Worm (Caenorhabditis elegans) whole organism, young adult: Measurements from ENCODE around the gene F29B9.7.
A peak's percentile ranks its signal among the peaks of the same experiment; 100 is the strongest.

Source experiments
- B0035.1 ChIP-seq: sonication (generic microtip); optimal IDR thresholded peaks from 2 replicates; lab custom pipeline; 2016; ENCODE audit warnings: missing genetic modification characterization, mild to moderate bottlenecking, missing compliant biosample characterization, missing genotype, missing genetic modification reagents
- B0336.3 ChIP-seq: fragments of 200-800 bp; sonication (Bioruptor generic); IDR thresholded peaks from 2 replicates; pipeline ENCODE4 v1.3.6; 2022; ENCODE audit warnings: missing genetic modification characterization, missing compliant biosample characterization
- C06A6.2 ChIP-seq: fragments of 200-800 bp; sonication (Bioruptor generic); conservative IDR thresholded peaks from 2 replicates; pipeline ENCODE4 v1.3.6; 2022; ENCODE audit warnings: missing genetic modification characterization, missing compliant biosample characterization
- C17E4.6 ChIP-seq: fragments of 200-800 bp; sonication (Bioruptor generic); IDR thresholded peaks from 2 replicates; pipeline ENCODE4 v1.3.6; 2022; ENCODE audit warnings: missing genetic modification reagents, missing genetic modification characterization, missing compliant biosample characterization
- D2030.7 ChIP-seq: fragments of 200-800 bp; sonication (Bioruptor generic); IDR thresholded peaks from 2 replicates; pipeline ENCODE4 v1.3.6; 2022; ENCODE audit warnings: missing genetic modification reagents, missing genetic modification characterization, missing compliant biosample characterization
- F33H1.4 ChIP-seq: fragments of 200-800 bp; sonication (Bioruptor generic); IDR thresholded peaks from 2 replicates; pipeline ENCODE4 v1.3.6; 2022; ENCODE audit warnings: missing genetic modification reagents, missing genetic modification characterization, missing compliant biosample characterization
- F49E8.2 ChIP-seq: sonication (generic microtip); optimal IDR thresholded peaks from 3 replicates; lab custom pipeline; 2017; ENCODE audit warnings: missing genetic modification characterization, mild to moderate bottlenecking, missing compliant biosample characterization, antibody characterized with exemption, moderate library complexity; ENCODE audit not compliant: insufficient read depth
- T07F8.4 ChIP-seq: sonication (generic microtip); optimal IDR thresholded peaks from 2 replicates; lab custom pipeline; 2016; ENCODE audit warnings: mild to moderate bottlenecking, missing genetic modification characterization, moderate library complexity, missing compliant biosample characterization
- Y79H2A.3 ChIP-seq: fragments of 200-800 bp; sonication (Bioruptor generic); conservative IDR thresholded peaks from 2 replicates; pipeline ENCODE4 v1.3.6; 2022; ENCODE audit warnings: missing genetic modification reagents, missing genetic modification characterization, missing compliant biosample characterization
- akir-1 ChIP-seq: fragments of 200-800 bp; sonication (Bioruptor generic); optimal IDR thresholded peaks from 2 replicates; lab custom pipeline; 2018; ENCODE audit warnings: mild to moderate bottlenecking, missing genetic modification characterization, moderate library complexity, missing compliant biosample characterization
- ama-1 ChIP-seq, 3 experiments: fragments of 150-350 bp in 1 of 3; sonication (generic microtip) in 2 of 3; optimal IDR thresholded peaks; 2 replicates each; lab custom pipeline; 2014 to 2018; ENCODE audit warnings: missing biosample characterization in 2 of 3, missing genetic modification characterization in 2 of 3, missing genetic modification reagents in 2 of 3
- aptf-3 ChIP-seq: fragments of 200-800 bp; sonication (Bioruptor generic); IDR thresholded peaks from 2 replicates; pipeline ENCODE4 v1.3.6; 2022; ENCODE audit warnings: missing genetic modification characterization, missing compliant biosample characterization
- athp-1 ChIP-seq: sonication (generic microtip); optimal IDR thresholded peaks from 2 replicates; lab custom pipeline; 2017; ENCODE audit warnings: mild to moderate bottlenecking, missing genetic modification characterization, missing compliant biosample characterization
- attf-3 ChIP-seq: fragments of 200-800 bp; sonication (Bioruptor generic); conservative IDR thresholded peaks from 2 replicates; pipeline ENCODE4 v1.3.6; 2022; ENCODE audit warnings: missing genetic modification reagents, missing genetic modification characterization, missing compliant biosample characterization
- bed-1 ChIP-seq: fragments of 200-800 bp; sonication (Bioruptor generic); IDR thresholded peaks from 2 replicates; pipeline ENCODE4 v1.3.6; 2022; ENCODE audit warnings: missing genetic modification reagents, missing genetic modification characterization, missing compliant biosample characterization
- bed-2 ChIP-seq: fragments of 200-800 bp; sonication (Bioruptor generic); IDR thresholded peaks from 2 replicates; pipeline ENCODE4 v1.3.6; 2022; ENCODE audit warnings: missing genetic modification reagents, missing genetic modification characterization, missing compliant biosample characterization
- ccch-3 ChIP-seq: fragments of 200-800 bp; sonication (Bioruptor generic); optimal IDR thresholded peaks from 2 replicates; lab custom pipeline; 2018; ENCODE audit warnings: mild to moderate bottlenecking, missing genetic modification characterization, missing compliant biosample characterization
- cebp-1 ChIP-seq, 2 experiments: fragments of 200-800 bp in 1 of 2; sonication (Bioruptor generic) in 1 of 2; sonication (generic microtip) in 1 of 2; IDR thresholded peaks in 1 of 2; optimal IDR thresholded peaks in 1 of 2; 2 replicates each; pipeline versions ENCODE4 v1.3.6 to Lab custom; 2017 to 2022; ENCODE audit warnings: missing compliant biosample characterization in 2 of 2, missing genetic modification characterization in 2 of 2, mild to moderate bottlenecking in 1 of 2, missing genetic modification reagents in 1 of 2, moderate library complexity in 1 of 2
- ceh-40 ChIP-seq: fragments of 200-800 bp; sonication (Bioruptor generic); IDR thresholded peaks from 2 replicates; pipeline ENCODE4 v1.3.6; 2022; ENCODE audit warnings: missing genetic modification characterization, missing compliant biosample characterization
- efl-1 ChIP-seq: fragments of 150-350 bp; optimal IDR thresholded peaks from 2 replicates; lab custom pipeline; 2014; ENCODE audit warnings: missing biosample characterization, missing genetic modification reagents, missing genetic modification characterization
- egrh-3 ChIP-seq: fragments of 200-800 bp; sonication (Bioruptor generic); IDR thresholded peaks from 2 replicates; pipeline ENCODE4 v1.3.6; 2022; ENCODE audit warnings: missing genetic modification reagents, missing genetic modification characterization, missing compliant biosample characterization
- ets-4 ChIP-seq: fragments of 200-800 bp; sonication (Bioruptor generic); optimal IDR thresholded peaks from 2 replicates; lab custom pipeline; 2018; ENCODE audit warnings: mild to moderate bottlenecking, missing genetic modification characterization, missing compliant biosample characterization
- hlh-26 ChIP-seq: fragments of 200-800 bp; sonication (Bioruptor generic); conservative IDR thresholded peaks from 2 replicates; pipeline ENCODE4 v1.3.6; 2022; ENCODE audit warnings: missing genetic modification reagents, missing genetic modification characterization, missing compliant biosample characterization
- lag-1 ChIP-seq: fragments of 200-800 bp; sonication (Bioruptor generic); IDR thresholded peaks from 2 replicates; pipeline ENCODE4 v1.3.6; 2022; ENCODE audit warnings: missing genetic modification reagents, missing genetic modification characterization, missing compliant biosample characterization
- let-607 ChIP-seq, 2 experiments: fragments of 200-800 bp in 1 of 2; sonication (Bioruptor generic) in 1 of 2; sonication (generic microtip) in 1 of 2; optimal IDR thresholded peaks; 2 replicates each; lab custom pipeline; 2016 to 2018; ENCODE audit warnings: mild to moderate bottlenecking in 2 of 2, missing compliant biosample characterization in 2 of 2, missing genetic modification characterization in 2 of 2, moderate library complexity in 2 of 2, missing genotype in 1 of 2
- lin-26 ChIP-seq: fragments of 200-800 bp; sonication (Bioruptor generic); IDR thresholded peaks from 2 replicates; pipeline ENCODE4 v1.3.6; 2022; ENCODE audit warnings: missing genetic modification reagents, missing genetic modification characterization, missing compliant biosample characterization
- madf-6 ChIP-seq: fragments of 200-800 bp; sonication (Bioruptor generic); IDR thresholded peaks from 2 replicates; pipeline ENCODE4 v1.3.6; 2022; ENCODE audit warnings: missing genetic modification reagents, missing genetic modification characterization, missing compliant biosample characterization
- madf-8 ChIP-seq: fragments of 200-800 bp; sonication (Bioruptor generic); conservative IDR thresholded peaks from 2 replicates; pipeline ENCODE4 v1.3.6; 2022; ENCODE audit warnings: missing genetic modification reagents, missing genetic modification characterization, missing compliant biosample characterization
- mcd-1 ChIP-seq: fragments of 200-800 bp; sonication (Bioruptor generic); IDR thresholded peaks from 2 replicates; pipeline ENCODE4 v1.3.6; 2022; ENCODE audit warnings: missing genetic modification reagents, missing genetic modification characterization, missing compliant biosample characterization
- mel-28 ChIP-seq: sonication (generic microtip); optimal IDR thresholded peaks from 2 replicates; lab custom pipeline; 2016; ENCODE audit warnings: borderline replicate concordance, mild to moderate bottlenecking, missing genetic modification characterization, missing compliant biosample characterization
- nhr-120 ChIP-seq: fragments of 200-800 bp; sonication (Bioruptor generic); IDR thresholded peaks from 2 replicates; pipeline ENCODE4 v1.3.6; 2022; ENCODE audit warnings: missing genetic modification characterization, missing compliant biosample characterization
- rec-8 ChIP-seq, 2 experiments: sonication (generic microtip); optimal IDR thresholded peaks; 2 replicates each; lab custom pipeline; 2016; ENCODE audit warnings: mild to moderate bottlenecking in 2 of 2, missing genetic modification characterization in 2 of 2, missing genetic modification reagents in 2 of 2, missing genotype in 2 of 2, missing biosample characterization in 1 of 2, missing compliant biosample characterization in 1 of 2, moderate library complexity in 1 of 2
- snpc-1.1 ChIP-seq: sonication (generic microtip); optimal IDR thresholded peaks from 2 replicates; lab custom pipeline; 2017; ENCODE audit warnings: missing genetic modification characterization, mild to moderate bottlenecking, missing compliant biosample characterization, antibody characterized with exemption, moderate library complexity, missing genotype, missing genetic modification reagents; ENCODE audit not compliant: insufficient read depth
- snpc-1.3 ChIP-seq: sonication (generic microtip); optimal IDR thresholded peaks from 2 replicates; lab custom pipeline; 2017; ENCODE audit warnings: missing genetic modification characterization, mild to moderate bottlenecking, missing compliant biosample characterization, antibody characterized with exemption, moderate library complexity, missing genotype, missing genetic modification reagents; ENCODE audit not compliant: insufficient read depth
- somi-1 ChIP-seq: fragments of 200-800 bp; sonication (Bioruptor generic); optimal IDR thresholded peaks from 2 replicates; lab custom pipeline; 2018; ENCODE audit warnings: mild to moderate bottlenecking, missing genetic modification characterization, missing compliant biosample characterization
- sptf-2 ChIP-seq: fragments of 200-800 bp; sonication (Bioruptor generic); optimal IDR thresholded peaks from 2 replicates; lab custom pipeline; 2018; ENCODE audit warnings: mild to moderate bottlenecking, missing genetic modification characterization, missing compliant biosample characterization
- tbp1 ChIP-seq: fragments of 200-800 bp; sonication (Bioruptor generic); optimal IDR thresholded peaks from 2 replicates; lab custom pipeline; 2018; ENCODE audit warnings: mild to moderate bottlenecking, missing genetic modification characterization, missing compliant biosample characterization
- tlf-1 ChIP-seq: fragments of 200-800 bp; sonication (Bioruptor generic); optimal IDR thresholded peaks from 2 replicates; lab custom pipeline; 2018; ENCODE audit warnings: mild to moderate bottlenecking, missing genetic modification characterization, missing compliant biosample characterization
- zfh-2 ChIP-seq: fragments of 200-800 bp; sonication (Bioruptor generic); conservative IDR thresholded peaks from 2 replicates; pipeline ENCODE4 v1.3.6; 2022; ENCODE audit warnings: missing genetic modification reagents, missing genetic modification characterization, missing compliant biosample characterization
- zim-3 ChIP-seq: sonication (generic microtip); optimal IDR thresholded peaks from 2 replicates; lab custom pipeline; 2017; ENCODE audit warnings: mild to moderate bottlenecking, missing genetic modification characterization, moderate library complexity, missing compliant biosample characterization
- ztf-18 ChIP-seq: sonication (generic microtip); optimal IDR thresholded peaks from 2 replicates; lab custom pipeline; 2016; ENCODE audit warnings: missing genotype, mild to moderate bottlenecking, missing genetic modification characterization, missing compliant biosample characterization
- ztf-22 ChIP-seq: fragments of 200-800 bp; sonication (Bioruptor generic); optimal IDR thresholded peaks from 2 replicates; lab custom pipeline; 2018; ENCODE audit warnings: mild to moderate bottlenecking, missing genetic modification characterization, moderate library complexity, missing compliant biosample characterization

F29B9.7 gene

ce11 chrIV:4611740-4612139 is 37.8 kb upstream of the F29B9.7 start:
- TF ChIP-seq tbp1 (GFP tag; lab: Kevin White, UChicago), result no peak
- TF ChIP-seq attf-3, result no peak
- TF ChIP-seq C06A6.2 (GFP tag; lab: Robert Waterston, UW), result no peak
- no peak for TF ChIP-seq zim-3
- no peak for TF ChIP-seq akir-1 (GFP tag; lab: Kevin White, UChicago)

DNA sequence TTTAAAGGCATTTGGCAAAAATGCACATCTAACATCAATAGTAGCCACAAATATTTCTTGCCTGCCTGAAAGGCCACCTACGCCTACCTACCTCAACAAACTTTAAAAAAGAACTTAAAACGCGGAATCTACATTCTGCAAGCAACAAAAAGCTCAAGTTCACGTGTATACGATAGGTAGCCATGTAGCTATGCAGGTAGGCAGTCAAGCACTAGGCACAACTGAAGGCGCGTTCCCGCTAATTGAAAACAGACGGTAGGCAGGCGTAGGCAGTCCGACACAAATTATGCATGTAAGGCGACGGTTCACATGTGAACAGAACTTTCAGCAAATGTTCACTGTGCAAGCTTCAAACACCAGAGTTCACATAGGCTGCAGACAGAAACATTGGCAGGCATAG is 37.0 kb upstream of the F29B9.7 start:
- TF ChIP-seq ama-1 (optimal IDR thresholded peaks at IDR 0.05; lab: Kevin White, UChicago), result no peak
- TF ChIP-seq ama-1 (GFP tag; optimal IDR thresholded peaks at IDR 0.05; lab: Kevin White, UChicago), result no peak
- TF ChIP-seq ceh-40 (GFP tag; lab: Robert Waterston, UW), result no peak
- TF ChIP-seq bed-1 (GFP tag; lab: Robert Waterston, UW), result no peak
- no peak for TF ChIP-seq ets-4
- no peak for TF ChIP-seq B0336.3 (GFP tag; lab: Robert Waterston, UW)
- no peak for TF ChIP-seq D2030.7 (GFP tag; lab: Robert Waterston, UW)
- TF ChIP-seq sptf-2 (GFP tag; lab: Kevin White, UChicago), result no peak
- TF ChIP-seq ztf-18 (tag; lab: Kevin White, UChicago), result no peak
- no peak for TF ChIP-seq Y79H2A.3 (GFP tag; lab: Robert Waterston, UW)
- no peak for TF ChIP-seq F49E8.2 (tag; lab: Kevin White, UChicago)
- TF ChIP-seq athp-1 (tag; lab: Kevin White, UChicago), result no peak

DNA sequence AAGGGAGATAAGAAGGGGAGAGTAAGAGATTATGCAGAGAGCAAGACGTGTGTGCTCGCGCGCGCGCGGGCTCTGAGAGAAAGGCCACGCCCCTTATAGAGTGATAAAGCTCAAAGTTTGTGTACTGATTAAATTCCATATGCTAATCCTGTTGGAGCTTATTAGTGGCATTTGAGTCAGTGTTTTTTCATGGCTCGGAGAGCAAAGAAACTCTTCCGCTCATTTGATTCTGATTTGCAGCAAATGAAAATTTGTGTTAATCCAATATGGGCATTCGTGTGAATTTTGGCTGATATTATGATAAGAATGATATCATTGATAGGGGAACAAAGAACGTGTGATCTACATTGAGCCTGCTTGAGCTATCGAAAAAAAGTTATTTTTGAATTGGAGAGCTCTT is 36.0 kb upstream of the F29B9.7 start:
- no peak for TF ChIP-seq snpc-1.3
- TF ChIP-seq Y79H2A.3 (GFP tag; lab: Robert Waterston, UW), result no peak
- no peak for TF ChIP-seq B0035.1 (tag; lab: Kevin White, UChicago)
- TF ChIP-seq lin-26 (GFP tag; lab: Robert Waterston, UW), result no peak
- TF ChIP-seq nhr-120 (GFP tag; lab: Robert Waterston, UW), result no peak
- no peak for TF ChIP-seq mel-28 (tag; lab: Kevin White, UChicago)
- TF ChIP-seq T07F8.4 (tag; lab: Kevin White, UChicago), result no peak
- no peak for TF ChIP-seq tlf-1 (GFP tag; lab: Kevin White, UChicago)
- TF ChIP-seq F33H1.4, result no peak
- no peak for TF ChIP-seq efl-1 (GFP tag; lab: Kevin White, UChicago)
- no peak for TF ChIP-seq madf-8 (GFP tag; lab: Robert Waterston, UW)
- no peak for TF ChIP-seq madf-6 (GFP tag; lab: Robert Waterston, UW)
- no peak for TF ChIP-seq cebp-1 (GFP tag; IDR thresholded peaks at IDR 0.05; lab: Robert Waterston, UW)
- TF ChIP-seq cebp-1 (tag; optimal IDR thresholded peaks at IDR 0.05; lab: Kevin White, UChicago), result no peak
- TF ChIP-seq hlh-26, result no peak
- TF ChIP-seq D2030.7 (GFP tag; lab: Robert Waterston, UW), result no peak
- no peak for TF ChIP-seq ets-4
- TF ChIP-seq zfh-2 (GFP tag; lab: Robert Waterston, UW), result no peak
- TF ChIP-seq aptf-3 (GFP tag; lab: Robert Waterston, UW), result no peak

- TF ChIP-seq Y79H2A.3 (GFP tag; lab: Robert Waterston, UW) (no peak), rec-8 (tag; optimal IDR thresholded peaks at IDR 0.05; lab: Kevin White, UChicago) (no peak), ccch-3 (no peak), mcd-1 (no peak), C17E4.6 (GFP tag; lab: Robert Waterston, UW) (no peak), snpc-1.1 (tag; lab: Kevin White, UChicago) (no peak), let-607 (tag; optimal IDR thresholded peaks at IDR 0.05; lab: Kevin White, UChicago) (no peak), egrh-3 (GFP tag; lab: Robert Waterston, UW) (peak; percentile 62; the same call in 1 of the 2 replicates), ama-1 (optimal IDR thresholded peaks at IDR 0.05; lab: Kevin White, UChicago) (no peak), ama-1 (GFP tag; optimal IDR thresholded peaks at IDR 0.05; lab: Kevin White, UChicago) (no peak), zfh-2 (GFP tag; lab: Robert Waterston, UW) (peak; percentile 84), bed-2 (GFP tag; lab: Robert Waterston, UW) (no peak), lag-1 (GFP tag; lab: Robert Waterston, UW) (no peak), somi-1 (GFP tag; lab: Kevin White, UChicago) (no peak), ztf-22 (GFP tag; lab: Kevin White, UChicago) (no peak)
These were observed 25.7 kb upstream of the F29B9.7 start for ce11 chrIV:4623852-4624251.
